Worm (Caenorhabditis elegans) whole organism, L4/young adult: ENCODE results near the gene ascc-1.

ENCODE experiments used
- W03F9.2 ChIP-seq: fragments of 150-350 bp; optimal IDR thresholded peaks from 2 replicates; lab custom pipeline; 2014; ENCODE audit warnings: missing biosample characterization, missing genetic modification characterization
- dao-5 ChIP-seq: sonication (generic microtip); optimal IDR thresholded peaks from 2 replicates; lab custom pipeline; 2016; ENCODE audit warnings: missing genotype, missing genetic modification characterization, moderate library complexity, missing compliant biosample characterization
- him-1 ChIP-seq: sonication (generic microtip); optimal IDR thresholded peaks from 2 replicates; lab custom pipeline; 2016; ENCODE audit warnings: missing genotype, missing genetic modification reagents, missing genetic modification characterization, missing compliant biosample characterization

ascc-1 gene

DNA sequence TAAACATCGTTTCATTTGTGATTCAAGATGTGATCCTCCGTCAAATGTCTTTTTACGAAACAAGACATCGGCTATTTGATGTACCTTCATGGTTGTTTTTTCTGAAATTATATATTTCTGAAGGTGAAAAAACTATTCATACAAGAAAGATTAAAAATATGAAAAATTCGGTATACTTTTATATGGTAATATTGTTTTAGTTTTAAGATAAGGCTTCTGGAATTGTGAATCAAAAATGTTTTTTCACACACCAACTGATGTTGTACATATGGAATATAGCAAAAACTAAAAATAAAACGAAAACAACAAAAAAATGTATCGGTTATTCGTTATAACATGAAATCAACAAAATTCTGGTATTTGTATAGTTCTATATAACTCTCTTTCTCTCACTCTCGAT is 20.3 kb upstream of the ascc-1 start, which contains the start of gene F23F1.6:
TSS of gene F23F1.6 (minus strand) at position 101 of the 400 bp plus-strand sequence.
- TF ChIP-seq W03F9.2 (tag; lab: Kevin White, UChicago) (no peak), him-1 (tag; lab: Kevin White, UChicago) (no peak), dao-5 (tag; lab: Kevin White, UChicago) (no peak)

DNA sequence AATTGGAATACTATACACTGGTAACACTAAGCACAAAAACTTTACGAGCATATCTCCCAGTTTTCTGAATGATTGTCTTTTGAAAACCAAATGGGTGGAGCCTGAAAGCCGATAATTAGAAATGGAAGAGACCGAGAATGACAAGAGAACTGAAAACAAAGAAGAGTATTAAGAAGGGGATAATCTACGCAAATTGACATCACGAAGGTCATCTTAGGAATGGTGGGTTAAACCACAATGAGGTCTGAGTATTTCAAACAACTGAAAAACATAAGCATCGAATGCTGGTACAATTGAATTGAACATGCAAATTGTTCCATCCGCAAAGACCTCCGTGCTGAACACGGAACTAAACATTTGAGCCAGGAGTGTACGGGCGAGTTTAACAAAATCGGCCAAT is 18.0 kb upstream of the ascc-1 start, which contains the start of gene spp-24:
TSS of gene spp-24 (minus strand) at position 101 of the 400 bp plus-strand sequence.
- TF ChIP-seq dao-5 (tag; lab: Kevin White, UChicago) (no peak), W03F9.2 (tag; lab: Kevin White, UChicago) (no peak), him-1 (tag; lab: Kevin White, UChicago) (no peak)

- no peak for TF ChIP-seq W03F9.2 (tag; lab: Kevin White, UChicago)
- no peak for TF ChIP-seq him-1 (tag; lab: Kevin White, UChicago)
- no peak for TF ChIP-seq dao-5 (tag; lab: Kevin White, UChicago)
These were observed 15.6 kb upstream of the ascc-1 start, which contains the start of gene F23F1.10 for ce11 chrII:41914-42313. Gene F23F1.10, minus strand, starts transcription at chrII:41982.

ce11 chrII:43640-44039 is 13.8 kb upstream of the ascc-1 start, which contains the start of gene nfyc-1:
Gene nfyc-1, plus strand, starts transcription at chrII:43907.
- peak; percentile 79 for TF ChIP-seq W03F9.2 (tag; lab: Kevin White, UChicago)
- no peak for TF ChIP-seq him-1 (tag; lab: Kevin White, UChicago)
- TF ChIP-seq dao-5 (tag; lab: Kevin White, UChicago) = no peak

DNA sequence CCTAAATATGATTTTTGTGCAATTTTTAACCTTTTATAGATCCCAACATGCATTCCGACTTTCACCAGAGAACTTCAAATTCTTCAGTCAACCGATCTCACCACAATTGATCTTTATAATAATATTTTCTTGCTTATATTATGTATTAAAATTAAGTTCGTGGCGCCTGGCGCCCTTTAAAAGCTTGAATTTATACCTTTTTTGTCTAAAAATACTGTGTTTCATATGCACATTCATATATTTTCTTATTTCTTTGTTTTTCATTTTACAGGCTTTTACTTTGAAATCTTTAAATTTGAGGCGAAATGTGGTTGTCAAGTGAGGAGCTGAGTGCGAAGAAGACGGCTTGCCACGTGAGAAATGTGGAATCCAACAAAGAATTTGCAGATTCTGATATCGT is 12.7 kb upstream of the ascc-1 start, which contains the start of gene rpoa-49:
TSS of gene rpoa-49 (plus strand) at position 301 of the 400 bp plus-strand sequence.
- no peak for TF ChIP-seq W03F9.2 (tag; lab: Kevin White, UChicago)
- TF ChIP-seq dao-5 (tag; lab: Kevin White, UChicago) = no peak
- TF ChIP-seq him-1 (tag; lab: Kevin White, UChicago) = no peak

DNA sequence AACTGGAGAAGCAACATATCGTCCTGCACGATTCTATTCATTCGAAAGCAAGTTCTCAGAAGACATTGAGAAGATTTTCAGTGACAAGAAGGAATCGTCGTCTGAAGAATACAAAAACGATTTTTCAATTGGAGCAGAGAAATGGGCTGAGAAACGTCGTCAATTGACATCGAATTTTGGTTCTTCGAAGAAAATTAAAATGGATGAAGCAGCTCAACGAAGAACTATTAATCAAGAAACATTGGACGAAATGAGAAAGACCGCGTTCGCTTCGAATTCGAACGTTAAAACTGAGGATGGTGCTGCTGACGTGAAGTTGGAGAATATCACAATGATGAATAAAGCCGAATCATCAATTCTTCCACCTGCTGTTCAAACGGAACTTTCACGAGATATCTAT is 11.4 kb upstream of the ascc-1 start, which contains the start of gene rpt-4:
TSS of gene rpt-4 (minus strand) at position 101 of the 400 bp plus-strand sequence.
- no peak for TF ChIP-seq W03F9.2 (tag; lab: Kevin White, UChicago)
- TF ChIP-seq him-1 (tag; lab: Kevin White, UChicago) = no peak
- TF ChIP-seq dao-5 (tag; lab: Kevin White, UChicago) = no peak

DNA sequence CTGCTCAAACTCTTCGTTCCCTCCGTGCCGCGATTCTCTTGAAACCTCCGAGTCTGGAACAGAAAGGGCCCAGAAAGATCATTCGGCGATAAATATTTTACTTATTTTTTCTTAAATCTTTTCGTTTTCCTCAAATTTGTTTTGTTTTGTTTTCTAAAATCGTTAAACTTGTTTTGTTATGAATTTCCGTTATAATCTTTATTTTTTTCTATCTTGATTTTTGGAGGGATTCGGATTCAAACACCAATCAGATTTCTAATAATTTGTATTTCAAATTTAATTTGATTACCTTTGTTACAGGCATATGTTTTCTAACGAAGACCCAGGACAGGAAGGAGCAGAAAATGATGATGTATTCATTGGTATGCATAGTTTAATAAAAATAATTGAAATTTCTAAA is 10.2 kb upstream of the ascc-1 start, which contains the start of gene C23H3.5:
TSS of gene C23H3.5 (plus strand) at position 301 of the 400 bp plus-strand sequence.
- no peak for TF ChIP-seq W03F9.2 (tag; lab: Kevin White, UChicago)
- TF ChIP-seq him-1 (tag; lab: Kevin White, UChicago) = no peak
- TF ChIP-seq dao-5 (tag; lab: Kevin White, UChicago) = no peak

DNA sequence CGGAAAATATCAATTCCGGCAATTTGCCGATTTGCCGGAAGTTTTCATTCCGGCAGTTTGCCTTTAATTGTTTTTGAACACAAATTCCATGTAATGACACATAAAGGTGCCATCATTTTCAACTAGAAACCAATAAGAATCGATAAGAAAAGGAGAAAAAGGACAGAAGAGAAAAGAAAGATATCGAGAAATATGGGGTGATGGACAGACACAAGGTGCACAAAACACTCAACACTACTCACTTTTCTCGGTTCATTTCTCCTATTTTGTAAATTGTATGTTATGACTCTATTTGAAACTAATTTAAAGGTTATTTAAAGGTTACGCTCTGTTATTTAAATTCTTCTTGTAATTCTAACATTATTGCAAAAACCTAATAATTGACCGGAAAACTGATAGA is 6.6 kb upstream of the ascc-1 start:
- TF ChIP-seq W03F9.2 (tag; lab: Kevin White, UChicago) (no peak), dao-5 (tag; lab: Kevin White, UChicago) (no peak)

- TF ChIP-seq dao-5 (tag; lab: Kevin White, UChicago) (no peak), him-1 (tag; lab: Kevin White, UChicago) (no peak), W03F9.2 (tag; lab: Kevin White, UChicago) (no peak)
These were observed 6.1 kb upstream of the ascc-1 start, which contains the start of gene sptl-1 for ce11 chrII:51352-51751. Gene sptl-1, plus strand, starts transcription at chrII:51652.

DNA sequence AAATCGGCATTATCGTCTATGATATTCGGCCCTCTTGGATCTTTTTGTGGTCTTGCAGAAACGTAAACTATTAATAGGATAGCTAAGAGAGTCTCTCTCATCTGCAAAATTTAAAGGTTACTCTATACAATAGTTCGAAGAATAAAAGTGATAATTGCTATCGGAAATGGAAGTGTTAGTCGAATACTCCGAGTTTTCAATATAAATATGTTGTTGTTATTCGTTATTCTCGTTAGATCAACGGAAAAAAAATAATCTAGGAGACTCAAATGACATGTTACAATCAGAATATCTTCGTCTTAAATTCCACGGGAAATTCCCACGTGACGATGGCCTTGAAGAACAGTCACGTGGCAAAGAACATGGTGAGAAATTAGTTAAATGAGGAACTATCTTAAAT is 2.3 kb upstream of the ascc-1 start, which contains the start of gene tre-5:
TSS of gene tre-5 (minus strand) at position 101 of the 400 bp plus-strand sequence.
- TF ChIP-seq him-1 (tag; lab: Kevin White, UChicago) = no peak
- TF ChIP-seq dao-5 (tag; lab: Kevin White, UChicago) = no peak
- no peak for TF ChIP-seq W03F9.2 (tag; lab: Kevin White, UChicago)

- no peak for TF ChIP-seq him-1 (tag; lab: Kevin White, UChicago)
- TF ChIP-seq W03F9.2 (tag; lab: Kevin White, UChicago) = no peak
- no peak for TF ChIP-seq dao-5 (tag; lab: Kevin White, UChicago)
These were observed 403 bp downstream of the ascc-1 start for ce11 chrII:57873-58272.

ce11 chrII:60049-60448 is 2.6 kb downstream of the ascc-1 start:
- TF ChIP-seq W03F9.2 (tag; lab: Kevin White, UChicago) = no peak
- TF ChIP-seq him-1 (tag; lab: Kevin White, UChicago) = no peak
- no peak for TF ChIP-seq dao-5 (tag; lab: Kevin White, UChicago)

ce11 chrII:61013-61412 is 3.5 kb downstream of the ascc-1 start, which contains the start of gene C23H3.2:
Gene C23H3.2, plus strand, starts transcription at chrII:61313.
- TF ChIP-seq W03F9.2 (tag; lab: Kevin White, UChicago) = no peak
- TF ChIP-seq dao-5 (tag; lab: Kevin White, UChicago) = no peak
- no peak for TF ChIP-seq him-1 (tag; lab: Kevin White, UChicago)

DNA sequence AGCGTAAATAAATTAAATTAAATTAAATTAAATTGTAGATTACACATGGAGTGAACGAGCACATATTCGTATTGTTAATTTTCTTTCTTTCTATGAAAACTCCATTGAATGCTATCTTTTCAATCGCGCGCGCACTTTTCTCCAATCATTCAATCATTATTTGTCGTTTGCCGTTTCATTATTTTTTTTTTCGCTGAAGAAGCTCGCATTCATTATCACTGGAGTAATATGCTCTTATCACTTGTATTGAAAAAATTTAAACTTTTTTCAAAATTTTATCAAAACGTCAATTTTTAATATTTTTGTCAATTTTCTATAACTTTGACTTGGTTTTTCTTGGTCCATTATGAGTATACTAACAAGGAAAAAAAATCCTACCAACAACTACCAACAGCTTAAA is 8.0 kb downstream of the ascc-1 start:
- no peak for TF ChIP-seq him-1 (tag; lab: Kevin White, UChicago)
